Fruit fly (Drosophila melanogaster) whole organism, embryonic: ENCODE measurements around the gene Dlc90F.

Experiments used
- Asciz ChIP-seq: fragments of 200-800 bp; sonication (Bioruptor generic); optimal IDR thresholded peaks from 2 replicates; lab custom pipeline; 2017; ENCODE audit warnings: missing biosample characterization, mild to moderate bottlenecking, missing genetic modification characterization, missing genetic modification reagents
- Awh ChIP-seq: fragments of 200-800 bp; sonication (Bioruptor generic); IDR thresholded peaks from 2 replicates; pipeline ENCODE4, ENCODE4 v1.3.6; 2022; ENCODE audit warnings: missing biosample characterization, missing genetic modification characterization
- CG10654 ChIP-seq: fragments of 200-800 bp; sonication (Bioruptor generic); optimal IDR thresholded peaks from 2 replicates; lab custom pipeline; 2016; ENCODE audit warnings: missing biosample characterization, missing genetic modification characterization
- CG12391 ChIP-seq: fragments of 200-800 bp; sonication (Bioruptor generic); optimal IDR thresholded peaks from 3 replicates; lab custom pipeline; 2018; ENCODE audit warnings: missing biosample characterization, mild to moderate bottlenecking, missing genetic modification characterization, moderate library complexity
- CG12769 ChIP-seq: fragments of 200-800 bp; sonication (Bioruptor generic); optimal IDR thresholded peaks from 2 replicates; lab custom pipeline; 2019; ENCODE audit warnings: missing biosample characterization, mild to moderate bottlenecking, missing genetic modification characterization, moderate library complexity
- CG13123 ChIP-seq: fragments of 200-800 bp; sonication (Bioruptor generic); optimal IDR thresholded peaks from 2 replicates; lab custom pipeline; 2016; ENCODE audit warnings: missing biosample characterization, missing genetic modification characterization
- CG13894 ChIP-seq: fragments of 200-800 bp; sonication (Bioruptor generic); optimal IDR thresholded peaks from 3 replicates; lab custom pipeline; 2018; ENCODE audit warnings: missing biosample characterization, mild to moderate bottlenecking, missing genetic modification characterization, moderate library complexity
- CG14050 ChIP-seq: fragments of 200-800 bp; sonication (Bioruptor generic); IDR thresholded peaks from 3 replicates; pipeline ENCODE4 v1.3.6; 2022; ENCODE audit warnings: missing biosample characterization, missing genetic modification characterization
- CG14441 ChIP-seq: fragments of 200-800 bp; sonication (Bioruptor generic); IDR thresholded peaks from 2 replicates; pipeline ENCODE4 v1.3.6; 2022; ENCODE audit warnings: missing biosample characterization, missing genetic modification characterization
- CG16815 ChIP-seq: fragments of 200-800 bp; sonication (Bioruptor generic); optimal IDR thresholded peaks from 3 replicates; lab custom pipeline; 2017; ENCODE audit warnings: missing biosample characterization, mild to moderate bottlenecking, missing genetic modification characterization
- CG2129 ChIP-seq: fragments of 200-800 bp; sonication (Bioruptor generic); IDR thresholded peaks from 2 replicates; pipeline ENCODE4 v1.3.6; 2022; ENCODE audit warnings: missing biosample characterization, missing genetic modification characterization; ENCODE audit not compliant: partially characterized antibody
- CG2202 ChIP-seq: fragments of 200-800 bp; sonication (Bioruptor generic); optimal IDR thresholded peaks from 2 replicates; lab custom pipeline; 2018; ENCODE audit warnings: missing biosample characterization, mild to moderate bottlenecking, missing genetic modification characterization
- CG34224 ChIP-seq: fragments of 200-800 bp; sonication (Bioruptor generic); IDR thresholded peaks from 3 replicates; pipeline ENCODE4 v1.3.6; 2022; ENCODE audit warnings: missing biosample characterization, missing genetic modification characterization; ENCODE audit not compliant: partially characterized antibody
- CG6272 ChIP-seq: fragments of 200-800 bp; sonication (Bioruptor generic); IDR thresholded peaks from 2 replicates; pipeline ENCODE4 v1.3.6; 2022; ENCODE audit warnings: missing biosample characterization, missing genetic modification characterization
- CG6654 ChIP-seq: fragments of 200-800 bp; sonication (Bioruptor generic); optimal IDR thresholded peaks from 2 replicates; lab custom pipeline; 2017; ENCODE audit warnings: missing biosample characterization, mild to moderate bottlenecking, missing genetic modification characterization
- CG8359 ChIP-seq: fragments of 200-800 bp; sonication (Bioruptor generic); optimal IDR thresholded peaks from 2 replicates; lab custom pipeline; 2017; ENCODE audit warnings: missing biosample characterization, mild to moderate bottlenecking, missing genetic modification characterization, borderline replicate concordance
- CG8388 ChIP-seq: fragments of 200-800 bp; sonication (Bioruptor generic); optimal IDR thresholded peaks from 2 replicates; lab custom pipeline; 2019; ENCODE audit warnings: missing biosample characterization, mild to moderate bottlenecking, missing genetic modification characterization, moderate library complexity
- CG8478 ChIP-seq: fragments of >200 bp; optimal IDR thresholded peaks from 2 replicates; lab custom pipeline; 2018
- CG9727 ChIP-seq: fragments of 200-800 bp; sonication (Bioruptor generic); optimal IDR thresholded peaks from 3 replicates; lab custom pipeline; 2017; ENCODE audit warnings: missing biosample characterization, mild to moderate bottlenecking, missing genetic modification characterization
- CG9797 ChIP-seq: fragments of 200-800 bp; sonication (Bioruptor generic); optimal IDR thresholded peaks from 3 replicates; lab custom pipeline; 2018; ENCODE audit warnings: missing biosample characterization, mild to moderate bottlenecking, missing genetic modification characterization
- CG9817 ChIP-seq: fragments of 200-800 bp; sonication (Bioruptor generic); optimal IDR thresholded peaks from 2 replicates; lab custom pipeline; 2018; ENCODE audit warnings: missing biosample characterization, mild to moderate bottlenecking, missing genetic modification characterization, moderate library complexity
- CHES-1-like ChIP-seq: fragments of 200-800 bp; sonication (Bioruptor generic); optimal IDR thresholded peaks from 2 replicates; lab custom pipeline; 2016; ENCODE audit warnings: missing biosample characterization, missing genetic modification characterization
- Fer1 ChIP-seq: fragments of 200-800 bp; sonication (Bioruptor generic); optimal IDR thresholded peaks from 2 replicates; lab custom pipeline; 2017; ENCODE audit warnings: missing biosample characterization, mild to moderate bottlenecking, missing genetic modification characterization
- Fer2 ChIP-seq: fragments of 200-800 bp; sonication (Bioruptor generic); optimal IDR thresholded peaks from 2 replicates; lab custom pipeline; 2018; ENCODE audit warnings: missing biosample characterization, mild to moderate bottlenecking, missing genetic modification characterization, moderate library complexity
- Hmr ChIP-seq: fragments of 200-800 bp; sonication (Bioruptor generic); optimal IDR thresholded peaks from 3 replicates; lab custom pipeline; 2017; ENCODE audit warnings: mild to moderate bottlenecking, missing biosample characterization, missing genetic modification reagents, missing genetic modification characterization
- Scr ChIP-seq: fragments of 200-800 bp; sonication (Bioruptor generic); IDR thresholded peaks from 2 replicates; pipeline ENCODE4 v1.3.6; 2022; ENCODE audit warnings: missing biosample characterization, missing genetic modification characterization; ENCODE audit not compliant: partially characterized antibody
- br ChIP-seq: fragments of >200 bp; optimal IDR thresholded peaks from 2 replicates; lab custom pipeline; 2017
- crol ChIP-seq: fragments of 200-800 bp; sonication (Bioruptor generic); IDR thresholded peaks from 2 replicates; pipeline ENCODE4 v1.3.6; 2022; ENCODE audit warnings: missing biosample characterization, missing genetic modification characterization
- da ChIP-seq: fragments of 200-800 bp; sonication (Bioruptor generic); optimal IDR thresholded peaks from 2 replicates; lab custom pipeline; 2016; ENCODE audit warnings: missing biosample characterization, missing genetic modification characterization
- disco-r ChIP-seq: fragments of 200-800 bp; sonication (Bioruptor generic); optimal IDR thresholded peaks from 2 replicates; lab custom pipeline; 2016; ENCODE audit warnings: missing biosample characterization, missing genetic modification characterization
- exex ChIP-seq: fragments of 200-800 bp; sonication (Bioruptor generic); optimal IDR thresholded peaks from 4 replicates; lab custom pipeline; 2018; ENCODE audit warnings: missing biosample characterization, mild to moderate bottlenecking, missing genetic modification characterization, moderate library complexity
- gcm ChIP-seq: fragments of 200-800 bp; sonication (Bioruptor generic); optimal IDR thresholded peaks from 2 replicates; lab custom pipeline; 2019; ENCODE audit warnings: missing biosample characterization, mild to moderate bottlenecking, missing genetic modification characterization, moderate library complexity
- gsb ChIP-seq: fragments of 200-800 bp; sonication (Bioruptor generic); IDR thresholded peaks from 2 replicates; pipeline ENCODE4 v1.3.6; 2022; ENCODE audit warnings: missing biosample characterization, missing genetic modification characterization
- hb ChIP-seq: fragments of 200-800 bp; sonication (Bioruptor generic); IDR thresholded peaks from 3 replicates; pipeline ENCODE4 v1.3.6; 2022; ENCODE audit warnings: missing biosample characterization, missing genetic modification characterization; ENCODE audit not compliant: partially characterized antibody
- lilli ChIP-seq: fragments of 200-800 bp; sonication (Bioruptor generic); optimal IDR thresholded peaks from 3 replicates; lab custom pipeline; 2016; ENCODE audit warnings: missing biosample characterization, missing genetic modification characterization
- lmd ChIP-seq: fragments of 200-800 bp; sonication (Bioruptor generic); IDR thresholded peaks from 2 replicates; pipeline ENCODE4 v1.3.6; 2022; ENCODE audit warnings: missing biosample characterization, missing genetic modification characterization
- lola ChIP-seq, 3 experiments: fragments of >200 bp in 2 of 3; fragments of 200-800 bp in 1 of 3; sonication (Bioruptor generic) in 1 of 3; optimal IDR thresholded peaks; 2 replicates each; lab custom pipeline; 2017 to 2019; ENCODE audit warnings: missing biosample characterization in 3 of 3, missing genetic modification characterization in 3 of 3, mild to moderate bottlenecking in 1 of 3, moderate library complexity in 1 of 3
- lov ChIP-seq, 2 experiments: fragments of 200-800 bp in 1 of 2; fragments of >200 bp in 1 of 2; sonication (Bioruptor generic) in 1 of 2; IDR thresholded peaks in 1 of 2; optimal IDR thresholded peaks in 1 of 2; 2 replicates in 1 of 2; 3 replicates in 1 of 2; pipeline versions ENCODE4 v1.3.6 to Lab custom; 2017 to 2022; ENCODE audit warnings: missing biosample characterization in 1 of 2, missing genetic modification characterization in 1 of 2
- nmo ChIP-seq: fragments of 200-800 bp; sonication (Bioruptor generic); optimal IDR thresholded peaks from 2 replicates; lab custom pipeline; 2018; ENCODE audit warnings: missing biosample characterization, mild to moderate bottlenecking, missing genetic modification characterization, moderate library complexity
- org-1 ChIP-seq: fragments of 200-800 bp; sonication (Bioruptor generic); optimal IDR thresholded peaks from 2 replicates; lab custom pipeline; 2017; ENCODE audit warnings: missing biosample characterization, missing genetic modification characterization
- pum ChIP-seq: fragments of 200-800 bp; sonication (Bioruptor generic); optimal IDR thresholded peaks from 2 replicates; lab custom pipeline; 2016; ENCODE audit warnings: missing biosample characterization, missing genetic modification characterization
- ranshi ChIP-seq: fragments of 200-800 bp; sonication (Bioruptor generic); IDR thresholded peaks from 2 replicates; pipeline ENCODE4 v1.3.6; 2022; ENCODE audit warnings: missing biosample characterization, missing genetic modification characterization
- repo ChIP-seq: fragments of 200-800 bp; sonication (Bioruptor generic); optimal IDR thresholded peaks from 2 replicates; lab custom pipeline; 2016; ENCODE audit warnings: missing biosample characterization, missing genetic modification characterization
- rib ChIP-seq: fragments of 200-800 bp; sonication (Bioruptor generic); IDR thresholded peaks from 2 replicates; pipeline ENCODE4 v1.3.6; 2022; ENCODE audit warnings: missing biosample characterization, missing genetic modification characterization
- sima ChIP-seq: fragments of 200-800 bp; sonication (Bioruptor generic); optimal IDR thresholded peaks from 2 replicates; lab custom pipeline; 2016; ENCODE audit warnings: missing biosample characterization, missing genetic modification characterization
- sisA ChIP-seq: fragments of 200-800 bp; sonication (Bioruptor generic); IDR thresholded peaks from 2 replicates; pipeline ENCODE4 v1.3.6; 2022; ENCODE audit warnings: missing biosample characterization, missing genetic modification characterization
- sug ChIP-seq: fragments of 200-800 bp; optimal IDR thresholded peaks from 2 replicates; lab custom pipeline; 2019; ENCODE audit warnings: missing biosample characterization, mild to moderate bottlenecking, missing genetic modification characterization, moderate library complexity
- tin ChIP-seq: fragments of 200-800 bp; sonication (Bioruptor generic); optimal IDR thresholded peaks from 3 replicates; lab custom pipeline; 2016; ENCODE audit warnings: missing biosample characterization, missing genetic modification characterization
- twi ChIP-seq: fragments of 200-800 bp; optimal IDR thresholded peaks from 2 replicates; lab custom pipeline; 2019; ENCODE audit warnings: missing biosample characterization, mild to moderate bottlenecking, missing genetic modification characterization, moderate library complexity

The Dlc90F gene

dm6 chr3R:18311368-18311919, 12.4 kb downstream of the Dlc90F start (continued):
- TF ChIP-seq tin (GFP tag; lab: Kevin White, UChicago) = peak; percentile 35
- TF ChIP-seq CG8388 (GFP tag; lab: Kevin White, UChicago) = peak; percentile 54
- TF ChIP-seq lilli (GFP tag; lab: Kevin White, UChicago) = no peak
- TF ChIP-seq CG16815 (GFP tag; lab: Kevin White, UChicago) = peak; percentile 44
- TF ChIP-seq nmo (GFP tag; lab: Kevin White, UChicago) = peak; percentile 67
- TF ChIP-seq pum (GFP tag; lab: Kevin White, UChicago) = peak; percentile 14
- no peak for TF ChIP-seq exex (tag; lab: Kevin White, UChicago)
- peak; percentile 76 for TF ChIP-seq CG2202
- peak; percentile 17 for TF ChIP-seq twi (tag; lab: Kevin White, UChicago)
- no peak for TF ChIP-seq da (GFP tag; lab: Kevin White, UChicago)
- 0 out of 2 replicates have a peak, but pooled peaks have one; percentile 9 for TF ChIP-seq sisA (GFP tag; lab: Robert Waterston, UW)
- TF ChIP-seq crol (GFP tag; lab: Robert Waterston, UW) = peak; percentile 100
- TF ChIP-seq hb (GFP tag; lab: Robert Waterston, UW) = no peak
- TF ChIP-seq br (lab: Kevin White, UChicago) = no peak
- peak; percentile 36; the same call in 1 of the 2 replicates for TF ChIP-seq ranshi
- no peak for TF ChIP-seq Scr (GFP tag; lab: Robert Waterston, UW)
- no peak for TF ChIP-seq Awh
- TF ChIP-seq CG9727 (GFP tag; lab: Kevin White, UChicago) = peak; percentile 81
- no peak for TF ChIP-seq CG14050 (GFP tag; lab: Robert Waterston, UW)
- TF ChIP-seq CG8359 (GFP tag; lab: Kevin White, UChicago) = peak; percentile 59
- TF ChIP-seq rib (GFP tag; lab: Robert Waterston, UW) = peak; percentile 88
- no peak for TF ChIP-seq CG14441
- TF ChIP-seq CG9817 (tag; lab: Kevin White, UChicago) = no peak
- peak; percentile 23 for TF ChIP-seq sug (tag; lab: Kevin White, UChicago)
- TF ChIP-seq CG10654 = peak; percentile 45
- no peak for TF ChIP-seq CG6654 (GFP tag; lab: Kevin White, UChicago)
- no peak for TF ChIP-seq gsb (GFP tag; lab: Robert Waterston, UW)
- TF ChIP-seq CG13894 (tag; lab: Kevin White, UChicago) = peak; percentile 50
- TF ChIP-seq Fer1 (GFP tag; lab: Kevin White, UChicago) = peak; percentile 59
- peak; percentile 4 for TF ChIP-seq CG9797
- TF ChIP-seq CHES-1-like = peak; percentile 2
- peak; percentile 77 for TF ChIP-seq Asciz (GFP tag; lab: Kevin White, UChicago)
- peak in 1 of 3 experiments; percentile 88 for TF ChIP-seq lola (GFP tag; optimal IDR thresholded peaks at IDR 0.05; lab: Kevin White, UChicago)
- no peak for TF ChIP-seq Fer2 (tag; lab: Kevin White, UChicago)
- no peak for TF ChIP-seq lmd (GFP tag; lab: Robert Waterston, UW)
- peak; percentile 5 for TF ChIP-seq disco-r
- no peak for TF ChIP-seq sima (GFP tag; lab: Kevin White, UChicago)
- TF ChIP-seq CG13123 (GFP tag; lab: Kevin White, UChicago) = no peak
- TF ChIP-seq CG2129 (GFP tag; lab: Robert Waterston, UW) = no peak
- TF ChIP-seq CG12769 (tag; lab: Kevin White, UChicago) = peak; percentile 92
- peak; percentile 81 for TF ChIP-seq CG12391 (tag; lab: Kevin White, UChicago)
- TF ChIP-seq org-1 = peak; percentile 38
- no peak for TF ChIP-seq CG8478
- peak; percentile 58 for TF ChIP-seq gcm (GFP tag; lab: Kevin White, UChicago)
- no peak for TF ChIP-seq CG34224 (GFP tag; lab: Robert Waterston, UW)
- TF ChIP-seq repo (GFP tag; lab: Kevin White, UChicago) = no peak
- 0 out of 2 replicates have a peak, but pooled peaks have one; percentile 30 for TF ChIP-seq CG6272 (GFP tag; lab: Robert Waterston, UW)
- TF ChIP-seq Hmr (GFP tag; lab: Kevin White, UChicago) = peak; percentile 54
- no peak for TF ChIP-seq lov (optimal IDR thresholded peaks at IDR 0.05; lab: Kevin White, UChicago)
- TF ChIP-seq lov (GFP tag; IDR thresholded peaks at IDR 0.05; lab: Robert Waterston, UW) = 0 out of 3 replicates have a peak, but pooled peaks have one; percentile 38
